Fruit fly (Drosophila melanogaster) Kc167 (cell line): Measurements from ENCODE around the gene CG8188.

Experiments
- Myc ChIP-seq: fragments of >200 bp; optimal IDR thresholded peaks from 2 replicates; lab custom pipeline; 2017; ENCODE audit warnings: missing external identifiers
- Sin3A ChIP-seq: fragments of >200 bp; optimal IDR thresholded peaks from 2 replicates; lab custom pipeline; 2018; ENCODE audit warnings: missing external identifiers
- h ChIP-seq: fragments of >200 bp; optimal IDR thresholded peaks from 3 replicates; lab custom pipeline; 2018; ENCODE audit warnings: missing external identifiers
- psq ChIP-seq: fragments of >200 bp; optimal IDR thresholded peaks from 2 replicates; lab custom pipeline; 2017; ENCODE audit warnings: missing external identifiers
- ttk ChIP-seq: sonication (Bioruptor generic); optimal IDR thresholded peaks from 2 replicates; lab custom pipeline; 2017; ENCODE audit warnings: missing external identifiers

DNA sequence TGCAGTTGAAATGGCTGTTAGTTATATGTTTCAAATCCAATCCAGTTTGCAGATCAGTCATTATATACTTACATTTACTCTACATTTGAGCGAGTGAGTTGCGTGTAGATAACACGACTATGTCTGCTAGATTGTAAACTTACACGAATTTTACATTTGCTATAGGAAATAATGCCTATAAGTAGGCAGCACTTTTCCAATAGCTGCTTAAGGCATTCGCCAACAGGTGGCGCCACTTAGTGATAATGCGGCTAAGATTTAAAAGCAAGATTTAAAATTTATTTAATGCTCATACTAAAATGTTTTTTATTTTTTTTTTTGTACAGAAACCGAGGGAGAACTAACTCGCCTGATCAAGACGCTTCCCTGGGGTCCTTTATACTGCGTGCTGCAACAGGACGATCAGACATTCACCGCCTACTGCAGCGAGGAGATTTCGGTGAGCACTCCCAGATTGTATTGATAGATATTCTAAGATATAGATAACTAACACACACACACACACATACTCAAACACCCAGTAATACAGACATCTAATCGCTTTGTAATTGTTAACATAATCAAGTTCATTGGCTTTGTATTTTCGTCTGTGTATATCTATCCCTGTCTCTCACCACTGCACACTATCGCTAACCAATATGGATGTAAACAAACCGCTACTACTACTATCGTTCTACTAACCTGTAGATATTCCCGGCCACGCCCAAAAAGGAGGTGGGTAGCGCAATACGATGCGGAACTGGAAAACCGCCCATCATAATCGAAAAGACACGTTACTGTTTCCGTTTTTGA lies 17.6 kb upstream of the CG8188 start:
- no peak for TF ChIP-seq ttk (lab: Kevin White, UChicago)
- TF ChIP-seq Myc (lab: Kevin White, UChicago): no peak
- no peak for TF ChIP-seq psq (lab: Kevin White, UChicago)
- no peak for TF ChIP-seq Sin3A (lab: Kevin White, UChicago)
- no peak for TF ChIP-seq h (lab: Kevin White, UChicago)
